Worm (Caenorhabditis elegans) whole organism, L3 larva: ENCODE measurements around the gene Y57G11C.30.

Experiments used
- R02D3.7 ChIP-seq: fragments of 150-350 bp; optimal IDR thresholded peaks from 2 replicates; lab custom pipeline; 2014; ENCODE audit warnings: missing biosample characterization, missing genetic modification characterization
- ZK546.5 ChIP-seq: sonication (generic microtip); optimal IDR thresholded peaks from 2 replicates; lab custom pipeline; 2017; ENCODE audit warnings: missing biosample characterization, missing genetic modification characterization
- elt-2 ChIP-seq: sonication (generic microtip); optimal IDR thresholded peaks from 2 replicates; lab custom pipeline; 2016; ENCODE audit warnings: missing genetic modification reagents, mild to moderate bottlenecking, missing genetic modification characterization, missing compliant biosample characterization
- elt-3 ChIP-seq, 3 experiments: fragments of 150-350 bp in 1 of 3; sonication (generic microtip) in 2 of 3; optimal IDR thresholded peaks; 2 replicates in 2 of 3; 4 replicates in 1 of 3; lab custom pipeline; 2014 to 2017; ENCODE audit warnings: missing biosample characterization in 3 of 3, missing genetic modification characterization in 3 of 3
- fkh-10 ChIP-seq: sonication (generic microtip); optimal IDR thresholded peaks from 2 replicates; lab custom pipeline; 2017; ENCODE audit warnings: missing biosample characterization, missing genetic modification reagents, missing genetic modification characterization
- fos-1 ChIP-seq: fragments of 150-350 bp; optimal IDR thresholded peaks from 2 replicates; lab custom pipeline; 2014; ENCODE audit warnings: missing biosample characterization, missing genetic modification characterization
- hmg-11 ChIP-seq: sonication (generic microtip); optimal IDR thresholded peaks from 2 replicates; lab custom pipeline; 2016; ENCODE audit warnings: missing genetic modification characterization, missing compliant biosample characterization
- nhr-28 ChIP-seq: fragments of 150-350 bp; optimal IDR thresholded peaks from 2 replicates; lab custom pipeline; 2014; ENCODE audit warnings: missing biosample characterization, missing genetic modification characterization
- nhr-76 ChIP-seq: fragments of 150-350 bp; sonication (generic microtip); optimal IDR thresholded peaks from 5 replicates; lab custom pipeline; 2014; ENCODE audit warnings: missing biosample characterization, missing genetic modification characterization
- pha-4 ChIP-seq: fragments of 150-350 bp; optimal IDR thresholded peaks from 2 replicates; lab custom pipeline; 2014; ENCODE audit warnings: missing biosample characterization, missing genetic modification reagents, missing genetic modification characterization
- snpc-4 ChIP-seq: fragments of 150-350 bp; optimal IDR thresholded peaks from 2 replicates; lab custom pipeline; 2014; ENCODE audit warnings: missing biosample characterization, missing genetic modification characterization
- unc-62 ChIP-seq: fragments of 150-350 bp; sonication (generic microtip); optimal IDR thresholded peaks from 4 replicates; lab custom pipeline; 2014; ENCODE audit warnings: missing biosample characterization, missing genetic modification reagents, missing genetic modification characterization
- zag-1 ChIP-seq: fragments of 150-350 bp; optimal IDR thresholded peaks from 2 replicates; lab custom pipeline; 2014; ENCODE audit warnings: missing biosample characterization, missing genetic modification characterization

- TF ChIP-seq zag-1 (tag; lab: Kevin White, UChicago) (no peak), ZK546.5 (tag; lab: Kevin White, UChicago) (no peak), elt-3 (tag; optimal IDR thresholded peaks at IDR 0.05; lab: Kevin White, UChicago) (no peak), R02D3.7 (tag; lab: Kevin White, UChicago) (no peak), nhr-28 (tag; lab: Kevin White, UChicago) (no peak), snpc-4 (tag; lab: Kevin White, UChicago) (no peak), pha-4 (tag; lab: Kevin White, UChicago) (no peak), unc-62 (GFP tag; lab: Kevin White, UChicago) (no peak), nhr-76 (tag; lab: Kevin White, UChicago) (no peak), fos-1 (tag; lab: Kevin White, UChicago) (no peak), hmg-11 (no peak), fkh-10 (no peak), elt-2 (tag; lab: Kevin White, UChicago) (no peak)
These were observed 6.1 kb upstream of the Y57G11C.30 start, which contains the start of gene Y57G11C.1131 for ce11 chrIV:14932640-14933039.
